Worm (Caenorhabditis elegans): ENCODE results near the gene mel-32.

mel-32 gene

ce11 chrIII:6422721-6423120, 20.1 kb downstream of the mel-32 start:
- TF ChIP-seq F10B5.3 (tag; optimal IDR thresholded peaks at IDR 0.05) (no peak), php-3 (GFP tag; IDR thresholded peaks at IDR 0.05) (peak; percentile 19; the same call in 1 of the 2 replicates), attf-4 (tag; optimal IDR thresholded peaks at IDR 0.05) (no peak), ceh-20 (GFP tag; IDR thresholded peaks at IDR 0.05) (0 out of 2 replicates have a peak, but pooled peaks have one; percentile 24), lin-29 (GFP tag; IDR thresholded peaks at IDR 0.05) (no peak), zfp-2 (tag; optimal IDR thresholded peaks at IDR 0.05) (no peak), unc-62 (GFP tag; optimal IDR thresholded peaks at IDR 0.05 in 1 of 2) (peak in 1 of 2 experiments; percentile 94), unc-62 (tag; optimal IDR thresholded peaks at IDR 0.05) (no peak), lin-1 (GFP tag; IDR thresholded peaks at IDR 0.05) (no peak), aly-2 (tag; optimal IDR thresholded peaks at IDR 0.05) (no peak), hlh-11 (tag; optimal IDR thresholded peaks at IDR 0.05) (peak; percentile 40), jun-1 (tag; optimal IDR thresholded peaks at IDR 0.05) (no peak), nhr-28 (tag; optimal IDR thresholded peaks at IDR 0.05) (peak; percentile 73), T20F7.1 (GFP tag; optimal IDR thresholded peaks at IDR 0.05) (peak; percentile 59), mdt-29 (GFP tag; IDR thresholded peaks at IDR 0.05) (0 out of 2 replicates have a peak, but pooled peaks have one; percentile 24), unc-130 (GFP tag; optimal IDR thresholded peaks at IDR 0.05) (no peak), madf-9 (GFP tag; conservative IDR thresholded peaks at IDR 0.05) (no peak), hlh-30 (tag; optimal IDR thresholded peaks at IDR 0.05; ENCODE audit: insufficient read depth) (peak; percentile 86), mdl-1 (tag; optimal IDR thresholded peaks at IDR 0.05) (peak in 1 of 2 experiments; percentile 30), F26F4.8 (GFP tag; conservative IDR thresholded peaks at IDR 0.05) (no peak), dve-1 (tag; optimal IDR thresholded peaks at IDR 0.05; ENCODE audit: insufficient read depth) (peak; percentile 59), daf-19 (GFP tag; conservative IDR thresholded peaks at IDR 0.05) (no peak), ceh-28 (tag; optimal IDR thresholded peaks at IDR 0.05) (no peak), ceh-44 (GFP tag; IDR thresholded peaks at IDR 0.05) (no peak), mxl-3 (GFP tag; optimal IDR thresholded peaks at IDR 0.05) (peak; percentile 71), nhr-77 (tag; optimal IDR thresholded peaks at IDR 0.05) (peak; percentile 4), dmd-6 (GFP tag; IDR thresholded peaks at IDR 0.05) (peak; percentile 73), daf-8 (GFP tag; IDR thresholded peaks at IDR 0.05) (no peak), mep-1 (tag; optimal IDR thresholded peaks at IDR 0.05) (peak; percentile 5)

- TF ChIP-seq mes-2 (tag; optimal IDR thresholded peaks at IDR 0.05; ENCODE audit: poor library complexity, severe bottlenecking): peak; percentile 4
- no peak for TF ChIP-seq ztf-7 (tag; optimal IDR thresholded peaks at IDR 0.05)
- no peak for TF ChIP-seq nhr-6 (tag; optimal IDR thresholded peaks at IDR 0.05)
- TF ChIP-seq zfp-3 (GFP tag; conservative IDR thresholded peaks at IDR 0.05): no peak
- TF ChIP-seq unc-62 (GFP tag; optimal IDR thresholded peaks at IDR 0.05 in 1 of 2): peak in 1 of 2 experiments; percentile 83
- TF ChIP-seq unc-62 (tag; optimal IDR thresholded peaks at IDR 0.05): no peak
- TF ChIP-seq lin-38 (GFP tag; IDR thresholded peaks at IDR 0.05): no peak
- peak; percentile 84 for TF ChIP-seq dve-1 (tag; optimal IDR thresholded peaks at IDR 0.05; ENCODE audit: insufficient read depth)
- TF ChIP-seq Y75B8A.6 (GFP tag; IDR thresholded peaks at IDR 0.05): peak; percentile 32; the same call in 1 of the 2 replicates
- no peak for TF ChIP-seq fkh-10 (GFP tag; optimal IDR thresholded peaks at IDR 0.05)
- TF ChIP-seq mdt-29 (GFP tag; IDR thresholded peaks at IDR 0.05): no peak
- TF ChIP-seq mxl-3 (GFP tag; optimal IDR thresholded peaks at IDR 0.05): peak; percentile 86
- no peak for TF ChIP-seq Y105C5A.15 (GFP tag; IDR thresholded peaks at IDR 0.05)
- TF ChIP-seq nhr-48 (tag; optimal IDR thresholded peaks at IDR 0.05): no peak
- TF ChIP-seq ceh-32 (tag; optimal IDR thresholded peaks at IDR 0.05; ENCODE audit: poor library complexity): no peak
- no peak for TF ChIP-seq ceh-28 (tag; optimal IDR thresholded peaks at IDR 0.05)
- no peak for TF ChIP-seq nhr-41 (GFP tag; IDR thresholded peaks at IDR 0.05)
- TF ChIP-seq cey-2 (tag; optimal IDR thresholded peaks at IDR 0.05; ENCODE audit: borderline replicate concordance, insufficient read depth): peak; percentile 60
- TF ChIP-seq lim-7 (GFP tag; IDR thresholded peaks at IDR 0.05): no peak
- no peak for TF ChIP-seq daf-12 (tag; optimal IDR thresholded peaks at IDR 0.05)
- TF ChIP-seq nhr-102 (tag; optimal IDR thresholded peaks at IDR 0.05): peak; percentile 18
- TF ChIP-seq hif-1 (tag; optimal IDR thresholded peaks at IDR 0.05): peak in 1 of 2 experiments; percentile 51
- TF ChIP-seq ceh-20 (GFP tag; IDR thresholded peaks at IDR 0.05): peak; percentile 31; the same call in 1 of the 2 replicates
- peak; percentile 37 for TF ChIP-seq mep-1 (tag; optimal IDR thresholded peaks at IDR 0.05)
- TF ChIP-seq dmd-6 (GFP tag; IDR thresholded peaks at IDR 0.05): peak; percentile 83
- no peak for TF ChIP-seq F26F4.8 (GFP tag; conservative IDR thresholded peaks at IDR 0.05)
- TF ChIP-seq unc-39 (tag; optimal IDR thresholded peaks at IDR 0.05): no peak
- no peak for TF ChIP-seq ctbp-1 (GFP tag; IDR thresholded peaks at IDR 0.05)
- peak; percentile 61 for TF ChIP-seq aha-1 (tag)
- TF ChIP-seq ceh-62 (tag; optimal IDR thresholded peaks at IDR 0.05): no peak
These were observed 20.8 kb downstream of the mel-32 start for ce11 chrIII:6421973-6422511.
